Fruit fly (Drosophila melanogaster) whole organism, embryonic: ENCODE results near the gene PIG-L.
A peak's percentile ranks its signal among the peaks of the same experiment; 100 is the strongest.

Experiments
- ATbp ChIP-seq: fragments of 200-800 bp; sonication (Bioruptor generic); optimal IDR thresholded peaks from 2 replicates; lab custom pipeline; 2017; ENCODE audit warnings: missing biosample characterization, mild to moderate bottlenecking, missing genetic modification characterization, missing genetic modification reagents
- BtbVII ChIP-seq: fragments of 200-800 bp; sonication (Bioruptor generic); optimal IDR thresholded peaks from 3 replicates; lab custom pipeline; 2017; ENCODE audit warnings: missing biosample characterization, mild to moderate bottlenecking, missing genetic modification characterization
- CG10654 ChIP-seq: fragments of 200-800 bp; sonication (Bioruptor generic); optimal IDR thresholded peaks from 2 replicates; lab custom pipeline; 2016; ENCODE audit warnings: missing biosample characterization, missing genetic modification characterization
- CG11093 ChIP-seq: fragments of 200-800 bp; sonication (Bioruptor generic); IDR thresholded peaks from 3 replicates; pipeline ENCODE4 v1.3.6; 2022; ENCODE audit warnings: missing biosample characterization, missing genetic modification characterization
- CG11247 ChIP-seq: fragments of 200-800 bp; sonication (Bioruptor generic); IDR thresholded peaks from 2 replicates; pipeline ENCODE4 v1.3.6; 2022; ENCODE audit warnings: missing biosample characterization, missing genetic modification characterization
- CG11456 ChIP-seq: fragments of 200-800 bp; sonication (Bioruptor generic); IDR thresholded peaks from 3 replicates; pipeline ENCODE4 v1.3.6; 2022; ENCODE audit warnings: missing biosample characterization, missing genetic modification characterization
- CG11504 ChIP-seq: fragments of 200-800 bp; sonication (Bioruptor generic); optimal IDR thresholded peaks from 3 replicates; lab custom pipeline; 2019; ENCODE audit warnings: missing biosample characterization, mild to moderate bottlenecking, missing genetic modification characterization, moderate library complexity
- CG12104 ChIP-seq: fragments of 200-800 bp; sonication (Bioruptor generic); optimal IDR thresholded peaks from 3 replicates; lab custom pipeline; 2016; ENCODE audit warnings: missing biosample characterization, missing genetic modification characterization
- CG12236 ChIP-seq: fragments of 200-800 bp; sonication (Bioruptor generic); optimal IDR thresholded peaks from 2 replicates; lab custom pipeline; 2016; ENCODE audit warnings: missing biosample characterization, missing genetic modification characterization
- CG13287 ChIP-seq: fragments of 200-800 bp; sonication (Bioruptor generic); IDR thresholded peaks from 2 replicates; pipeline ENCODE4 v1.3.6; 2022; ENCODE audit warnings: missing biosample characterization, missing genetic modification characterization; ENCODE audit not compliant: partially characterized antibody
- CG14667 ChIP-seq: fragments of 200-800 bp; sonication (Bioruptor generic); IDR thresholded peaks from 2 replicates; pipeline ENCODE4 v1.3.6; 2022; ENCODE audit warnings: missing biosample characterization, missing genetic modification characterization
- CG14860 ChIP-seq: fragments of 200-800 bp; sonication (Bioruptor generic); IDR thresholded peaks from 3 replicates; pipeline ENCODE4 v1.3.6; 2022; ENCODE audit warnings: missing biosample characterization, missing genetic modification characterization; ENCODE audit not compliant: partially characterized antibody
- CG14965 ChIP-seq: fragments of 200-800 bp; sonication (Bioruptor generic); optimal IDR thresholded peaks from 2 replicates; lab custom pipeline; 2016; ENCODE audit warnings: missing biosample characterization, missing genetic modification characterization, borderline replicate concordance
- CG15073 ChIP-seq: fragments of 200-800 bp; sonication (Bioruptor generic); optimal IDR thresholded peaks from 2 replicates; lab custom pipeline; 2016; ENCODE audit warnings: missing biosample characterization, missing genetic modification characterization
- CG1602 ChIP-seq: fragments of 200-800 bp; sonication (Bioruptor generic); optimal IDR thresholded peaks from 3 replicates; lab custom pipeline; 2016; ENCODE audit warnings: missing biosample characterization, missing genetic modification characterization
- CG17568 ChIP-seq: fragments of 200-800 bp; sonication (Bioruptor generic); optimal IDR thresholded peaks from 2 replicates; lab custom pipeline; 2018; ENCODE audit warnings: missing biosample characterization, mild to moderate bottlenecking, missing genetic modification characterization, moderate library complexity
- CG2875 ChIP-seq: fragments of 200-800 bp; sonication (Bioruptor generic); optimal IDR thresholded peaks from 2 replicates; lab custom pipeline; 2017; ENCODE audit warnings: missing biosample characterization, mild to moderate bottlenecking, missing genetic modification characterization, missing genetic modification reagents
- CG30020 ChIP-seq: fragments of 200-800 bp; optimal IDR thresholded peaks from 2 replicates; lab custom pipeline; 2019; ENCODE audit warnings: missing biosample characterization, mild to moderate bottlenecking, missing genetic modification characterization, moderate library complexity
- CG4820 ChIP-seq: fragments of 200-800 bp; sonication (Bioruptor generic); optimal IDR thresholded peaks from 3 replicates; lab custom pipeline; 2016; ENCODE audit warnings: missing biosample characterization, missing genetic modification characterization
- CG6654 ChIP-seq: fragments of 200-800 bp; sonication (Bioruptor generic); optimal IDR thresholded peaks from 2 replicates; lab custom pipeline; 2017; ENCODE audit warnings: missing biosample characterization, mild to moderate bottlenecking, missing genetic modification characterization
- CG9609 ChIP-seq: fragments of 200-800 bp; sonication (Bioruptor generic); optimal IDR thresholded peaks from 3 replicates; lab custom pipeline; 2016; ENCODE audit warnings: missing biosample characterization, missing genetic modification characterization
- Chrac-16 ChIP-seq: fragments of 200-800 bp; sonication (Bioruptor generic); optimal IDR thresholded peaks from 3 replicates; lab custom pipeline; 2016; ENCODE audit warnings: missing biosample characterization, missing genetic modification characterization
- D19A ChIP-seq: fragments of 200-800 bp; optimal IDR thresholded peaks from 3 replicates; lab custom pipeline; 2019; ENCODE audit warnings: missing biosample characterization, mild to moderate bottlenecking, missing genetic modification characterization, moderate library complexity
- Dad ChIP-seq: fragments of 200-800 bp; sonication (Bioruptor generic); optimal IDR thresholded peaks from 3 replicates; lab custom pipeline; 2016; ENCODE audit warnings: missing biosample characterization, missing genetic modification characterization
- Fer2 ChIP-seq: fragments of 200-800 bp; sonication (Bioruptor generic); optimal IDR thresholded peaks from 2 replicates; lab custom pipeline; 2018; ENCODE audit warnings: missing biosample characterization, mild to moderate bottlenecking, missing genetic modification characterization, moderate library complexity
- H15 ChIP-seq: fragments of 200-800 bp; sonication (Bioruptor generic); IDR thresholded peaks from 3 replicates; pipeline ENCODE4 v1.3.6; 2022; ENCODE audit warnings: missing biosample characterization, missing genetic modification characterization
- Oaz ChIP-seq: fragments of 200-800 bp; sonication (Bioruptor generic); IDR thresholded peaks from 2 replicates; pipeline ENCODE4 v1.3.6; 2022; ENCODE audit warnings: missing biosample characterization, missing genetic modification characterization
- PHDP ChIP-seq: fragments of 200-800 bp; sonication (Bioruptor generic); optimal IDR thresholded peaks from 3 replicates; lab custom pipeline; 2018; ENCODE audit warnings: missing biosample characterization, mild to moderate bottlenecking, missing genetic modification characterization, moderate library complexity
- Ravus ChIP-seq: fragments of 200-800 bp; sonication (Bioruptor generic); IDR thresholded peaks from 2 replicates; pipeline ENCODE4 v1.3.6; 2022; ENCODE audit warnings: missing biosample characterization, missing genetic modification characterization
- Sry-δ ChIP-seq: fragments of 200-800 bp; sonication (Bioruptor generic); optimal IDR thresholded peaks from 2 replicates; lab custom pipeline; 2016; ENCODE audit warnings: missing biosample characterization, missing genetic modification characterization
- TFAM ChIP-seq: fragments of 200-800 bp; sonication (Bioruptor generic); optimal IDR thresholded peaks from 2 replicates; lab custom pipeline; 2017; ENCODE audit warnings: missing biosample characterization, missing genetic modification characterization, inconsistent platforms
- Taf1 ChIP-seq: fragments of 200-800 bp; sonication (Bioruptor generic); IDR thresholded peaks from 2 replicates; pipeline ENCODE4 v1.3.6; 2022; ENCODE audit warnings: missing biosample characterization, missing genetic modification characterization
- Tbp ChIP-seq: fragments of >200 bp; optimal IDR thresholded peaks from 2 replicates; lab custom pipeline; 2018; ENCODE audit warnings: missing biosample characterization, missing genetic modification characterization
- ap ChIP-seq: fragments of 200-800 bp; sonication (Bioruptor generic); IDR thresholded peaks from 2 replicates; pipeline ENCODE4 v1.3.6; 2022; ENCODE audit warnings: missing biosample characterization, missing genetic modification characterization
- chm ChIP-seq: fragments of 200-800 bp; sonication (Bioruptor generic); IDR thresholded peaks from 2 replicates; pipeline ENCODE4 v1.3.6; 2022; ENCODE audit warnings: missing biosample characterization, missing genetic modification characterization
- dan ChIP-seq: fragments of 200-800 bp; sonication (Bioruptor generic); IDR thresholded peaks from 2 replicates; pipeline ENCODE4 v1.3.6; 2022; ENCODE audit warnings: missing biosample characterization, missing genetic modification characterization
- danr ChIP-seq: fragments of 200-800 bp; sonication (Bioruptor generic); IDR thresholded peaks from 2 replicates; pipeline ENCODE4 v1.3.6; 2022; ENCODE audit warnings: missing biosample characterization, missing genetic modification characterization
- fd102C ChIP-seq: fragments of 200-800 bp; sonication (Bioruptor generic); optimal IDR thresholded peaks from 2 replicates; lab custom pipeline; 2018; ENCODE audit warnings: missing biosample characterization, mild to moderate bottlenecking, missing genetic modification characterization, moderate library complexity
- fd3F ChIP-seq: fragments of 200-800 bp; sonication (Bioruptor generic); optimal IDR thresholded peaks from 2 replicates; lab custom pipeline; 2018; ENCODE audit warnings: missing biosample characterization, mild to moderate bottlenecking, missing genetic modification characterization, moderate library complexity
- jumu ChIP-seq: fragments of 200-800 bp; sonication (Bioruptor generic); optimal IDR thresholded peaks from 3 replicates; lab custom pipeline; 2016; ENCODE audit warnings: missing biosample characterization, missing genetic modification characterization
- ken ChIP-seq: fragments of 200-800 bp; sonication (Bioruptor generic); IDR thresholded peaks from 3 replicates; pipeline ENCODE4 v1.3.6; 2022; ENCODE audit warnings: missing biosample characterization, missing genetic modification characterization
- lbe ChIP-seq: fragments of 200-800 bp; sonication (Bioruptor generic); optimal IDR thresholded peaks from 2 replicates; lab custom pipeline; 2016; ENCODE audit warnings: missing biosample characterization, mild to moderate bottlenecking, missing genetic modification characterization
- mam ChIP-seq: fragments of 200-800 bp; sonication (Bioruptor generic); optimal IDR thresholded peaks from 3 replicates; lab custom pipeline; 2016; ENCODE audit warnings: missing biosample characterization, missing genetic modification characterization
- org-1 ChIP-seq: fragments of 200-800 bp; sonication (Bioruptor generic); optimal IDR thresholded peaks from 2 replicates; lab custom pipeline; 2017; ENCODE audit warnings: missing biosample characterization, missing genetic modification characterization
- pfk ChIP-seq: fragments of 200-800 bp; sonication (Bioruptor generic); optimal IDR thresholded peaks from 2 replicates; lab custom pipeline; 2018; ENCODE audit warnings: missing biosample characterization, mild to moderate bottlenecking, missing genetic modification characterization, moderate library complexity
- ssp ChIP-seq: fragments of 200-800 bp; sonication (Bioruptor generic); IDR thresholded peaks from 2 replicates; pipeline ENCODE4 v1.3.6; 2022; ENCODE audit warnings: missing biosample characterization, missing genetic modification characterization
- tap ChIP-seq: fragments of 200-800 bp; optimal IDR thresholded peaks from 3 replicates; lab custom pipeline; 2019; ENCODE audit warnings: missing biosample characterization, mild to moderate bottlenecking, missing genetic modification characterization, moderate library complexity
- trh ChIP-seq: fragments of 200-800 bp; sonication (Bioruptor generic); optimal IDR thresholded peaks from 2 replicates; lab custom pipeline; 2016; ENCODE audit warnings: missing biosample characterization, missing genetic modification characterization
- ttk ChIP-seq: fragments of 200-800 bp; sonication (Bioruptor generic); IDR thresholded peaks from 2 replicates; pipeline ENCODE4 v2.1.2; 2022; ENCODE audit warnings: missing biosample characterization, missing genetic modification characterization
- wor ChIP-seq: fragments of 200-800 bp; sonication (Bioruptor generic); IDR thresholded peaks from 2 replicates; pipeline ENCODE4 v1.3.6; 2022; ENCODE audit warnings: missing biosample characterization, missing genetic modification characterization
- zen2 ChIP-seq: fragments of 200-800 bp; sonication (Bioruptor generic); IDR thresholded peaks from 3 replicates; pipeline ENCODE4 v1.3.6; 2022; ENCODE audit warnings: missing biosample characterization, missing genetic modification characterization; ENCODE audit not compliant: partially characterized antibody

Gene PIG-L

DNA sequence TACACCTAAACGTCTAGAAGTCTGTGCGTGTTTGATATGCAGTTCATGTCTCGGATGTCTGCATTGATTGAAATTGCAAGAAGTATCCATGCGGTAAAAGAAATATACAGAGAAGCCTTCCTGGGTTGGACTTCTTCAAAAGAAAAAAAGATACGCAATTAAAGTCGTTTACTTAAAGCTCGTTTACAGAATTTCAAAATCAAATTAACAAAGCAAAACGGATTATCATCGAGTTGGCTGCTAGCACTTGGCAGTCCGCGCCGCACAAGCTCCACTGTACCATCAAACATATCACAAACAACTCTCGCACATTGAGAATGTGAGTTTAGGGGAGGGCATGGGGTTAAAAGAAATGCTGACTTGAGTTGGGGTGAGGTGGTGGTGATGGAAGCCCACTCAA lies 22.7 kb downstream of the PIG-L start (continued):
- peak; percentile 46 for TF ChIP-seq org-1 (GFP tag; lab: Kevin White, UChicago)
- TF ChIP-seq Tbp: no peak
- TF ChIP-seq CG30020 (tag; lab: Kevin White, UChicago): peak; percentile 21
- TF ChIP-seq mam (GFP tag; lab: Kevin White, UChicago): peak; percentile 62
- no peak for TF ChIP-seq fd102C (GFP tag; lab: Kevin White, UChicago)
- TF ChIP-seq tap: peak; percentile 72
- TF ChIP-seq Ravus: peak; percentile 17; the same call in 1 of the 2 replicates
- peak; percentile 81 for TF ChIP-seq jumu (GFP tag; lab: Kevin White, UChicago)
- peak; percentile 72 for TF ChIP-seq wor (GFP tag; lab: Robert Waterston, UW)
- no peak for TF ChIP-seq lbe
- peak; percentile 8 for TF ChIP-seq Fer2
- peak; percentile 63 for TF ChIP-seq CG14667 (GFP tag; lab: Robert Waterston, UW)
- TF ChIP-seq CG15073 (GFP tag; lab: Kevin White, UChicago): no peak
- TF ChIP-seq BtbVII (GFP tag; lab: Kevin White, UChicago): peak; percentile 42
- TF ChIP-seq ken (GFP tag; lab: Robert Waterston, UW): peak; percentile 85
- no peak for TF ChIP-seq pfk (GFP tag; lab: Kevin White, UChicago)
- 0 out of 2 replicates have a peak, but pooled peaks have one; percentile 10 for TF ChIP-seq Taf1 (GFP tag; lab: Robert Waterston, UW)
- TF ChIP-seq CG9609: peak; percentile 70
- no peak for TF ChIP-seq CG13287 (GFP tag; lab: Robert Waterston, UW)
- peak; percentile 67 for TF ChIP-seq ssp (GFP tag; lab: Robert Waterston, UW)
- peak; percentile 74 for TF ChIP-seq CG1602 (GFP tag; lab: Kevin White, UChicago)
- TF ChIP-seq D19A (tag; lab: Kevin White, UChicago): peak; percentile 65
- TF ChIP-seq TFAM (GFP tag; lab: Kevin White, UChicago): peak; percentile 9
- 0 out of 2 replicates have a peak, but pooled peaks have one; percentile 41 for TF ChIP-seq Oaz (GFP tag; lab: Robert Waterston, UW)
- peak; percentile 64 for TF ChIP-seq CG12236
- TF ChIP-seq zen2 (GFP tag; lab: Robert Waterston, UW): no peak
- TF ChIP-seq CG11093 (GFP tag; lab: Robert Waterston, UW): 0 out of 3 replicates have a peak, but pooled peaks have one; percentile 46
- TF ChIP-seq chm (GFP tag; lab: Robert Waterston, UW): peak; percentile 85
- TF ChIP-seq ATbp (GFP tag; lab: Kevin White, UChicago): peak; percentile 82
- TF ChIP-seq CG2875 (GFP tag; lab: Kevin White, UChicago): peak; percentile 75
- TF ChIP-seq dan (GFP tag; lab: Robert Waterston, UW): peak; percentile 64; the same call in 1 of the 2 replicates
- TF ChIP-seq CG10654 (GFP tag; lab: Kevin White, UChicago): peak; percentile 57
- peak; percentile 38; the same call in 1 of the 2 replicates for TF ChIP-seq danr
- peak; percentile 81 for TF ChIP-seq H15 (GFP tag; lab: Robert Waterston, UW)
- peak; percentile 78 for TF ChIP-seq ttk
- TF ChIP-seq Sry-δ (GFP tag; lab: Kevin White, UChicago): peak; percentile 31
- TF ChIP-seq Dad (GFP tag; lab: Kevin White, UChicago): peak; percentile 64
- TF ChIP-seq ap: peak; percentile 62
- peak; percentile 71 for TF ChIP-seq PHDP (tag; lab: Kevin White, UChicago)
- peak; percentile 71 for TF ChIP-seq Chrac-16 (GFP tag; lab: Kevin White, UChicago)
- TF ChIP-seq CG12104 (GFP tag; lab: Kevin White, UChicago): peak; percentile 4
- TF ChIP-seq CG11504 (tag; lab: Kevin White, UChicago): peak; percentile 84
- peak; percentile 77 for TF ChIP-seq CG4820
- no peak for TF ChIP-seq trh (GFP tag; lab: Kevin White, UChicago)
- TF ChIP-seq CG17568 (GFP tag; lab: Kevin White, UChicago): peak; percentile 60
- TF ChIP-seq CG14860 (GFP tag; lab: Robert Waterston, UW): no peak
- TF ChIP-seq fd3F (GFP tag; lab: Kevin White, UChicago): peak; percentile 15
- peak; percentile 27 for TF ChIP-seq CG6654 (GFP tag; lab: Kevin White, UChicago)
- TF ChIP-seq CG14965: no peak
- peak; percentile 72 for TF ChIP-seq CG11247 (GFP tag; lab: Robert Waterston, UW)
- TF ChIP-seq CG11456: peak; percentile 72
